Worm (Caenorhabditis elegans): Measurements from ENCODE around the gene ZC15.5.

The ZC15.5 gene

ce11 chrV:20305803-20306202 is 8.1 kb downstream of the ZC15.5 start, which contains the start of gene ZC15.1:
Gene ZC15.1, plus strand, starts transcription at chrV:20306103.
- TF ChIP-seq odd-2 (tag; optimal IDR thresholded peaks at IDR 0.05): no peak
- no peak for TF ChIP-seq hlh-8 (tag; optimal IDR thresholded peaks at IDR 0.05)
- TF ChIP-seq hlh-13 (GFP tag; optimal IDR thresholded peaks at IDR 0.05): no peak
- no peak for TF ChIP-seq eyg-1 (tag; optimal IDR thresholded peaks at IDR 0.05)
- no peak for TF ChIP-seq ceh-6 (GFP tag; optimal IDR thresholded peaks at IDR 0.05)
- TF ChIP-seq hlh-30 (tag; optimal IDR thresholded peaks at IDR 0.05; ENCODE audit: insufficient read depth): no peak
- no peak for TF ChIP-seq pros-1 (tag; optimal IDR thresholded peaks at IDR 0.05)
- TF ChIP-seq nhr-232 (tag; optimal IDR thresholded peaks at IDR 0.05): no peak
- no peak for TF ChIP-seq sdc-2 (tag; optimal IDR thresholded peaks at IDR 0.05)
- TF ChIP-seq che-1 (tag; optimal IDR thresholded peaks at IDR 0.05): no peak
- TF ChIP-seq ahr-1 (tag; optimal IDR thresholded peaks at IDR 0.05): no peak
- no peak for TF ChIP-seq sox-2 (GFP tag; IDR thresholded peaks at IDR 0.05)
- TF ChIP-seq unc-3 (GFP tag; conservative IDR thresholded peaks at IDR 0.05): no peak
- no peak for TF ChIP-seq unc-3 (tag; optimal IDR thresholded peaks at IDR 0.05)
- TF ChIP-seq rnt-1 (tag; optimal IDR thresholded peaks at IDR 0.05): no peak
- TF ChIP-seq elt-4 (tag; optimal IDR thresholded peaks at IDR 0.05): no peak
- TF ChIP-seq ceh-31 (tag; optimal IDR thresholded peaks at IDR 0.05): no peak
- no peak for TF ChIP-seq Y22D7AL.16 (tag; optimal IDR thresholded peaks at IDR 0.05)
- no peak for TF ChIP-seq ceh-48 (tag; optimal IDR thresholded peaks at IDR 0.05)
- no peak for TF ChIP-seq nfya-1 (tag; optimal IDR thresholded peaks at IDR 0.05)
- TF ChIP-seq unc-42 (tag; optimal IDR thresholded peaks at IDR 0.05): no peak

ce11 chrV:20310575-20310974 is 12.8 kb downstream of the ZC15.5 start, which contains the start of gene ZC15.10:
Gene ZC15.10, plus strand, starts transcription at chrV:20310736.
- TF ChIP-seq unc-55 (GFP tag; optimal IDR thresholded peaks at IDR 0.05) (no peak), ceh-48 (tag; optimal IDR thresholded peaks at IDR 0.05) (no peak), hlh-8 (tag; optimal IDR thresholded peaks at IDR 0.05) (no peak), pros-1 (tag; optimal IDR thresholded peaks at IDR 0.05) (no peak), ceh-14 (tag; optimal IDR thresholded peaks at IDR 0.05) (no peak), pag-3 (tag; optimal IDR thresholded peaks at IDR 0.05; ENCODE audit: borderline replicate concordance) (no peak), npax-4 (tag; optimal IDR thresholded peaks at IDR 0.05) (no peak), tbx-7 (tag; optimal IDR thresholded peaks at IDR 0.05) (no peak), ceh-22 (tag; optimal IDR thresholded peaks at IDR 0.05) (no peak), sox-2 (GFP tag; IDR thresholded peaks at IDR 0.05) (no peak), nfya-1 (tag; optimal IDR thresholded peaks at IDR 0.05) (no peak), nhr-232 (tag; optimal IDR thresholded peaks at IDR 0.05) (no peak), ceh-19 (GFP tag; optimal IDR thresholded peaks at IDR 0.05) (no peak), K09A11.1 (tag; optimal IDR thresholded peaks at IDR 0.05; ENCODE audit: insufficient read depth) (no peak), T23F11.4 (GFP tag; optimal IDR thresholded peaks at IDR 0.05) (no peak)

- TF ChIP-seq ceh-48 (tag; optimal IDR thresholded peaks at IDR 0.05) (no peak), F13H6.1 (tag; optimal IDR thresholded peaks at IDR 0.05) (no peak), hlh-6 (tag; optimal IDR thresholded peaks at IDR 0.05) (no peak), pha-4 (tag; optimal IDR thresholded peaks at IDR 0.05) (no peak), unc-86 (tag; optimal IDR thresholded peaks at IDR 0.05) (no peak), ztf-16 (tag; optimal IDR thresholded peaks at IDR 0.05) (no peak), pros-1 (tag; optimal IDR thresholded peaks at IDR 0.05) (no peak), ceh-34 (tag; optimal IDR thresholded peaks at IDR 0.05) (no peak), syd-9 (tag; optimal IDR thresholded peaks at IDR 0.05) (no peak), tbx-7 (tag; optimal IDR thresholded peaks at IDR 0.05) (no peak), madf-2 (tag; optimal IDR thresholded peaks at IDR 0.05) (no peak), fkh-10 (GFP tag; optimal IDR thresholded peaks at IDR 0.05) (no peak), K02D7.2 (tag; optimal IDR thresholded peaks at IDR 0.05) (no peak)
Measured at ce11 chrV:20311519-20311918, 13.8 kb downstream of the ZC15.5 start, which contains the start of gene clec-262. Gene clec-262, plus strand, starts transcription at chrV:20311819.
